Worm (Caenorhabditis elegans): Measurements from ENCODE around the gene F20D6.12.

- TF ChIP-seq snpc-4 (tag; optimal IDR thresholded peaks at IDR 0.05): no peak
- TF ChIP-seq elt-3 (tag; optimal IDR thresholded peaks at IDR 0.05): no peak
- TF ChIP-seq unc-62 (GFP tag; optimal IDR thresholded peaks at IDR 0.05): no peak
- no peak for TF ChIP-seq egl-27 (tag; optimal IDR thresholded peaks at IDR 0.05)
- no peak for TF ChIP-seq ama-1 (optimal IDR thresholded peaks at IDR 0.05)
- TF ChIP-seq nhr-129 (tag; optimal IDR thresholded peaks at IDR 0.05): no peak
- no peak for TF ChIP-seq R02D3.7 (tag; optimal IDR thresholded peaks at IDR 0.05)
- no peak for TF ChIP-seq lin-11 (tag; optimal IDR thresholded peaks at IDR 0.05)
These were observed 514 bp upstream of the F20D6.12 start, which contains the start of gene F20D6.1 for ce11 chrV:8190430-8190829.
